Fruit fly (Drosophila melanogaster) whole organism, embryonic: ENCODE results near the gene CG14568.

Experiments used
- Atf6 ChIP-seq: fragments of 200-800 bp; sonication (Bioruptor generic); IDR thresholded peaks from 2 replicates; pipeline ENCODE4 v1.3.6; 2022; ENCODE audit warnings: missing biosample characterization, missing genetic modification characterization
- Bdp1 ChIP-seq: fragments of 200-800 bp; sonication (Bioruptor generic); optimal IDR thresholded peaks from 3 replicates; lab custom pipeline; 2016; ENCODE audit warnings: missing biosample characterization, missing genetic modification characterization
- Blimp-1 ChIP-seq: fragments of 200-800 bp; sonication (Bioruptor generic); optimal IDR thresholded peaks from 3 replicates; lab custom pipeline; 2018; ENCODE audit warnings: missing biosample characterization, missing genetic modification characterization, mild to moderate bottlenecking, moderate library complexity, missing genetic modification reagents
- CG10366 ChIP-seq: fragments of 200-800 bp; sonication (Bioruptor generic); IDR thresholded peaks from 2 replicates; pipeline ENCODE4 v1.3.6; 2022; ENCODE audit warnings: missing biosample characterization, missing genetic modification characterization
- CG10431 ChIP-seq: fragments of 200-800 bp; sonication (Bioruptor generic); optimal IDR thresholded peaks from 3 replicates; lab custom pipeline; 2018; ENCODE audit warnings: missing biosample characterization, mild to moderate bottlenecking, missing genetic modification characterization
- CG10654 ChIP-seq: fragments of 200-800 bp; sonication (Bioruptor generic); optimal IDR thresholded peaks from 2 replicates; lab custom pipeline; 2016; ENCODE audit warnings: missing biosample characterization, missing genetic modification characterization
- CG12391 ChIP-seq: fragments of 200-800 bp; sonication (Bioruptor generic); optimal IDR thresholded peaks from 3 replicates; lab custom pipeline; 2018; ENCODE audit warnings: missing biosample characterization, mild to moderate bottlenecking, missing genetic modification characterization, moderate library complexity
- CG12942 ChIP-seq: fragments of 200-800 bp; sonication (Bioruptor generic); optimal IDR thresholded peaks from 3 replicates; lab custom pipeline; 2016; ENCODE audit warnings: missing biosample characterization, missing genetic modification characterization
- CG13894 ChIP-seq: fragments of 200-800 bp; sonication (Bioruptor generic); optimal IDR thresholded peaks from 3 replicates; lab custom pipeline; 2018; ENCODE audit warnings: missing biosample characterization, mild to moderate bottlenecking, missing genetic modification characterization, moderate library complexity
- CG15696 ChIP-seq: fragments of 200-800 bp; sonication (Bioruptor generic); optimal IDR thresholded peaks from 2 replicates; lab custom pipeline; 2019; ENCODE audit warnings: missing biosample characterization, mild to moderate bottlenecking, missing genetic modification characterization, moderate library complexity
- CG1602 ChIP-seq: fragments of 200-800 bp; sonication (Bioruptor generic); optimal IDR thresholded peaks from 3 replicates; lab custom pipeline; 2016; ENCODE audit warnings: missing biosample characterization, missing genetic modification characterization
- CG17186 ChIP-seq: fragments of 200-800 bp; sonication (Bioruptor generic); optimal IDR thresholded peaks from 3 replicates; lab custom pipeline; 2017; ENCODE audit warnings: missing biosample characterization, missing genetic modification reagents, missing genetic modification characterization
- CG2129 ChIP-seq: fragments of 200-800 bp; sonication (Bioruptor generic); IDR thresholded peaks from 2 replicates; pipeline ENCODE4 v1.3.6; 2022; ENCODE audit warnings: missing biosample characterization, missing genetic modification characterization; ENCODE audit not compliant: partially characterized antibody
- CG3726 ChIP-seq: fragments of 200-800 bp; sonication (Bioruptor generic); IDR thresholded peaks from 3 replicates; pipeline ENCODE4, ENCODE4 v1.3.6; 2022; ENCODE audit warnings: missing biosample characterization, missing genetic modification characterization
- CG4404 ChIP-seq: fragments of 200-800 bp; sonication (Bioruptor generic); IDR thresholded peaks from 2 replicates; pipeline ENCODE4 v1.3.6; 2022; ENCODE audit warnings: missing biosample characterization, missing genetic modification characterization
- CG4730 ChIP-seq: fragments of 200-800 bp; sonication (Bioruptor generic); IDR thresholded peaks from 2 replicates; pipeline ENCODE4 v1.3.6; 2022; ENCODE audit warnings: missing biosample characterization, missing genetic modification characterization
- CG6254 ChIP-seq: fragments of 200-800 bp; sonication (Bioruptor generic); optimal IDR thresholded peaks from 3 replicates; lab custom pipeline; 2017; ENCODE audit warnings: mild to moderate bottlenecking, missing biosample characterization, missing genetic modification reagents, missing genetic modification characterization
- CG8944 ChIP-seq: fragments of 200-800 bp; sonication (Bioruptor generic); optimal IDR thresholded peaks from 3 replicates; lab custom pipeline; 2016; ENCODE audit warnings: missing biosample characterization, missing genetic modification characterization
- CG9609 ChIP-seq: fragments of 200-800 bp; sonication (Bioruptor generic); optimal IDR thresholded peaks from 3 replicates; lab custom pipeline; 2016; ENCODE audit warnings: missing biosample characterization, missing genetic modification characterization
- Chrac-16 ChIP-seq: fragments of 200-800 bp; sonication (Bioruptor generic); optimal IDR thresholded peaks from 3 replicates; lab custom pipeline; 2016; ENCODE audit warnings: missing biosample characterization, missing genetic modification characterization
- CoRest ChIP-seq: fragments of 200-800 bp; sonication (Bioruptor generic); optimal IDR thresholded peaks from 3 replicates; lab custom pipeline; 2018; ENCODE audit warnings: missing biosample characterization, mild to moderate bottlenecking, missing genetic modification characterization, moderate library complexity
- E2f1 ChIP-seq: fragments of 200-800 bp; sonication (Bioruptor generic); IDR thresholded peaks from 2 replicates; pipeline ENCODE4 v1.3.6; 2022; ENCODE audit warnings: missing biosample characterization, missing genetic modification characterization
- Fer1 ChIP-seq: fragments of 200-800 bp; sonication (Bioruptor generic); optimal IDR thresholded peaks from 2 replicates; lab custom pipeline; 2017; ENCODE audit warnings: missing biosample characterization, mild to moderate bottlenecking, missing genetic modification characterization
- Jarid2 ChIP-seq: fragments of 200-800 bp; sonication (Bioruptor generic); optimal IDR thresholded peaks from 3 replicates; lab custom pipeline; 2017; ENCODE audit warnings: mild to moderate bottlenecking, missing biosample characterization, missing genetic modification reagents, missing genetic modification characterization
- MTF-1 ChIP-seq: fragments of 200-800 bp; sonication (Bioruptor generic); optimal IDR thresholded peaks from 2 replicates; lab custom pipeline; 2018; ENCODE audit warnings: missing biosample characterization, mild to moderate bottlenecking, missing genetic modification characterization, borderline replicate concordance
- Max ChIP-seq: fragments of 200-800 bp; sonication (Bioruptor generic); optimal IDR thresholded peaks from 2 replicates; lab custom pipeline; 2016; ENCODE audit warnings: missing biosample characterization, mild to moderate bottlenecking, missing genetic modification characterization
- Pdp1 ChIP-seq, 2 experiments: fragments of 200-800 bp; sonication (Bioruptor generic); optimal IDR thresholded peaks; 3 replicates each; lab custom pipeline; 2016; ENCODE audit warnings: missing biosample characterization in 2 of 2, missing genetic modification characterization in 2 of 2, mild to moderate bottlenecking in 1 of 2, moderate library complexity in 1 of 2
- Ptx1 ChIP-seq: fragments of 200-800 bp; sonication (Bioruptor generic); IDR thresholded peaks from 2 replicates; pipeline ENCODE4 v1.3.6; 2022; ENCODE audit warnings: missing biosample characterization, missing genetic modification characterization
- Ssrp ChIP-seq: fragments of 200-800 bp; sonication (Bioruptor generic); optimal IDR thresholded peaks from 2 replicates; lab custom pipeline; 2018; ENCODE audit warnings: missing biosample characterization, mild to moderate bottlenecking, missing genetic modification characterization, moderate library complexity
- Usf ChIP-seq: fragments of 200-800 bp; sonication (Bioruptor generic); optimal IDR thresholded peaks from 2 replicates; lab custom pipeline; 2017; ENCODE audit warnings: missing genotype, missing biosample characterization, missing genetic modification characterization
- abd-A ChIP-seq: fragments of 200-800 bp; sonication (Bioruptor generic); optimal IDR thresholded peaks from 3 replicates; lab custom pipeline; 2019; ENCODE audit warnings: missing biosample characterization, mild to moderate bottlenecking, missing genetic modification characterization, moderate library complexity
- ase ChIP-seq: fragments of 200-800 bp; sonication (Bioruptor generic); IDR thresholded peaks from 3 replicates; pipeline ENCODE4 v1.3.6; 2022; ENCODE audit warnings: missing biosample characterization, missing genetic modification characterization
- ash1 ChIP-seq: fragments of 200-800 bp; sonication (Bioruptor generic); optimal IDR thresholded peaks from 2 replicates; lab custom pipeline; 2018; ENCODE audit warnings: missing biosample characterization, mild to moderate bottlenecking, missing genetic modification characterization
- bab2 ChIP-seq: fragments of 200-800 bp; sonication (Bioruptor generic); optimal IDR thresholded peaks from 2 replicates; lab custom pipeline; 2016; ENCODE audit warnings: missing biosample characterization, missing genetic modification characterization
- br ChIP-seq: fragments of >200 bp; optimal IDR thresholded peaks from 2 replicates; lab custom pipeline; 2017
- croc ChIP-seq: fragments of 200-800 bp; sonication (Bioruptor generic); conservative IDR thresholded peaks from 3 replicates; pipeline ENCODE4 v1.3.6; 2022; ENCODE audit warnings: missing biosample characterization, missing genetic modification characterization
- eyg ChIP-seq: fragments of 200-800 bp; sonication (Bioruptor generic); optimal IDR thresholded peaks from 3 replicates; lab custom pipeline; 2016; ENCODE audit warnings: missing biosample characterization, missing genetic modification characterization
- gfzf ChIP-seq: fragments of 200-800 bp; sonication (Bioruptor generic); optimal IDR thresholded peaks from 2 replicates; lab custom pipeline; 2016; ENCODE audit warnings: missing biosample characterization, mild to moderate bottlenecking, missing genetic modification characterization, moderate library complexity
- gro ChIP-seq: fragments of 200-800 bp; sonication (Bioruptor generic); optimal IDR thresholded peaks from 2 replicates; lab custom pipeline; 2016; ENCODE audit warnings: missing biosample characterization, missing genetic modification characterization
- h ChIP-seq: fragments of >200 bp; optimal IDR thresholded peaks from 2 replicates; lab custom pipeline; 2017
- inv ChIP-seq: fragments of 200-800 bp; sonication (Bioruptor generic); IDR thresholded peaks from 2 replicates; pipeline ENCODE4 v1.3.6; 2022; ENCODE audit warnings: missing biosample characterization, missing genetic modification characterization; ENCODE audit not compliant: partially characterized antibody
- luna ChIP-seq: fragments of 200-800 bp; sonication (Bioruptor generic); optimal IDR thresholded peaks from 2 replicates; lab custom pipeline; 2016; ENCODE audit warnings: missing biosample characterization, missing genetic modification characterization
- mld ChIP-seq: fragments of 200-800 bp; sonication (Bioruptor generic); IDR thresholded peaks from 3 replicates; pipeline ENCODE4 v1.3.6; 2022; ENCODE audit warnings: missing biosample characterization, missing genetic modification characterization; ENCODE audit not compliant: partially characterized antibody
- otp ChIP-seq: fragments of 200-800 bp; sonication (Bioruptor generic); IDR thresholded peaks from 3 replicates; pipeline ENCODE4, ENCODE4 v1.3.6; 2022; ENCODE audit warnings: missing biosample characterization, missing genetic modification characterization
- p53 ChIP-seq: fragments of 200-800 bp; sonication (Bioruptor generic); optimal IDR thresholded peaks from 2 replicates; lab custom pipeline; 2016; ENCODE audit warnings: missing biosample characterization, missing genetic modification characterization
- pita ChIP-seq: fragments of 200-800 bp; sonication (Bioruptor generic); optimal IDR thresholded peaks from 2 replicates; lab custom pipeline; 2017; ENCODE audit warnings: missing biosample characterization, mild to moderate bottlenecking, missing genetic modification characterization
- psq ChIP-seq: fragments of 200-800 bp; sonication (Bioruptor generic); optimal IDR thresholded peaks from 2 replicates; lab custom pipeline; 2017; ENCODE audit warnings: missing biosample characterization, missing genetic modification characterization
- rib ChIP-seq: fragments of 200-800 bp; sonication (Bioruptor generic); IDR thresholded peaks from 2 replicates; pipeline ENCODE4 v1.3.6; 2022; ENCODE audit warnings: missing biosample characterization, missing genetic modification characterization
- salm ChIP-seq: fragments of 200-800 bp; sonication (Bioruptor generic); optimal IDR thresholded peaks from 2 replicates; lab custom pipeline; 2018; ENCODE audit warnings: missing biosample characterization, mild to moderate bottlenecking, missing genetic modification characterization
- scrt ChIP-seq: fragments of 200-800 bp; sonication (Bioruptor generic); optimal IDR thresholded peaks from 2 replicates; lab custom pipeline; 2018; ENCODE audit warnings: missing biosample characterization, mild to moderate bottlenecking, missing genetic modification characterization, moderate library complexity
- twi ChIP-seq: fragments of 200-800 bp; optimal IDR thresholded peaks from 2 replicates; lab custom pipeline; 2019; ENCODE audit warnings: missing biosample characterization, mild to moderate bottlenecking, missing genetic modification characterization, moderate library complexity

Gene CG14568

dm6 chr3L:21728616-21729047 lies 4.7 kb downstream of the CG14568 start, which contains the start of the genes CG11247 and Polr2H (continued):
- TF ChIP-seq ash1 (no peak), CG10366 (GFP tag; lab: Robert Waterston, UW) (peak; percentile 93), CG12391 (tag; lab: Kevin White, UChicago) (peak; percentile 91), CG4404 (GFP tag; lab: Robert Waterston, UW) (peak; percentile 95), abd-A (tag; lab: Kevin White, UChicago) (no peak), salm (tag; lab: Kevin White, UChicago) (peak; percentile 30), CG10654 (GFP tag; lab: Kevin White, UChicago) (peak; percentile 93), Jarid2 (GFP tag; lab: Kevin White, UChicago) (peak; percentile 47), Ptx1 (peak; percentile 96), psq (GFP tag; lab: Kevin White, UChicago) (peak; percentile 71), Max (GFP tag; lab: Kevin White, UChicago) (peak; percentile 93), h (lab: Kevin White, UChicago) (no peak), p53 (GFP tag; lab: Kevin White, UChicago) (peak; percentile 87), CG15696 (peak; percentile 88), MTF-1 (GFP tag; lab: Kevin White, UChicago) (no peak), E2f1 (GFP tag; lab: Robert Waterston, UW) (peak; percentile 87), CG4730 (GFP tag; lab: Robert Waterston, UW) (peak; percentile 88), br (lab: Kevin White, UChicago) (no peak), inv (GFP tag; lab: Robert Waterston, UW) (peak; percentile 76), Blimp-1 (GFP tag; lab: Kevin White, UChicago) (peak; percentile 79), CG8944 (GFP tag; lab: Kevin White, UChicago) (peak; percentile 95), Chrac-16 (GFP tag; lab: Kevin White, UChicago) (peak; percentile 95), scrt (peak; percentile 48), CG13894 (no peak), CG10431 (GFP tag; lab: Kevin White, UChicago) (peak; percentile 41), mld (GFP tag; lab: Robert Waterston, UW) (no peak), CoRest (tag; lab: Kevin White, UChicago) (peak; percentile 93), CG3726 (GFP tag; lab: Robert Waterston, UW) (peak; percentile 83; the same call in 2 of the 3 replicates), pita (no peak), Bdp1 (GFP tag; lab: Kevin White, UChicago) (peak; percentile 87), CG9609 (GFP tag; lab: Kevin White, UChicago) (peak; percentile 97), Atf6 (GFP tag; lab: Robert Waterston, UW) (peak; percentile 85), bab2 (GFP tag; lab: Kevin White, UChicago) (peak; percentile 95), otp (GFP tag; lab: Robert Waterston, UW) (peak; percentile 88), CG2129 (GFP tag; lab: Robert Waterston, UW) (peak; percentile 59), gfzf (GFP tag; lab: Kevin White, UChicago) (peak; percentile 60), eyg (GFP tag; lab: Kevin White, UChicago) (peak; percentile 89), Fer1 (GFP tag; lab: Kevin White, UChicago) (no peak), Usf (peak; percentile 89), CG1602 (GFP tag; lab: Kevin White, UChicago) (peak; percentile 93), CG12942 (peak; percentile 94), CG17186 (GFP tag; lab: Kevin White, UChicago) (peak; percentile 97), twi (peak; percentile 83), croc (GFP tag; lab: Robert Waterston, UW) (peak; percentile 90), Ssrp (tag; lab: Kevin White, UChicago) (peak; percentile 89), Pdp1 (GFP tag; optimal IDR thresholded peaks at IDR 0.05; lab: Kevin White, UChicago) (peak; percentile 89 to 97), luna (peak; percentile 84), CG6254 (peak; percentile 49), gro (GFP tag; lab: Kevin White, UChicago) (peak; percentile 91), rib (peak; percentile 84), ase (GFP tag; lab: Robert Waterston, UW) (peak; percentile 92)
